Fruit fly (Drosophila melanogaster): ENCODE measurements around the gene HemK2.
A peak's percentile ranks its signal among the peaks of the same experiment; 100 is the strongest.

The HemK2 gene

DNA sequence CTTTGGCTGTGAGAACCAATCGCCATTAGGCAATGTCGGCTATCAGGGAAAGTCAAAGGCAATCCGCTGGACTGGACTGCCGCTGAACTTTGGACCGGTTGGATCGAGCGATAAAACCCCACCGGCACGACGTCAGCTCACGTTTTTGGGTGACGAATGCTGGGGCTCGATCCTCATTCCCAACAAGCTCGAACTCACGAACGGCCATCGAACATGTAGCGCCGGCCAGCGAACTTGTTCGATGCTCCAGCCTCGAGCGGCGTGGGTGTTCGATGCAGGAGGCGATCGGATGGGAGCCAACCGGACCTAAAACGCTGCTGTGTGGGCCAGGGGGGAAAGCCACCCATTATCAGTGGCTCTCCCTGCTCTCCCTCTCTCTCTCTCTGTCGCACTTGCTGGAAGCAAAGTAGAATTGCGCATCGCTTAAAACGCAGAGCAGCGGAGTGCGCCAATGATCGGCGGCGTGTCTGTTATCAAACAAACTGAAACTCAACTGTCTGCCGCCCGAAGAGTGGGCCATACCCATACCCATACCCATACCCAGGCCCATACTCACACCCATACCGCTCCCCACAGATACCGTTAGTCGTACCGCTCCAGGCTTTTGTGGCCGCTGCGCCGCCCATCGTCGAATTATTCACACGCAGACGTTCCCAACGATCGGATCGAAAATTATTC, 45.3 kb upstream of the HemK2 start, which contains the start of gene daw:
TSS of gene daw (plus strand) at position 628 of the 678 bp plus-strand sequence.
- TF ChIP-seq CG32121 (GFP tag; IDR thresholded peaks at IDR 0.05) (0 out of 2 replicates have a peak, but pooled peaks have one; percentile 26), CG17806 (tag; optimal IDR thresholded peaks at IDR 0.05) (peak; percentile 10), CG15710 (tag; optimal IDR thresholded peaks at IDR 0.05) (no peak), Snoo (tag; optimal IDR thresholded peaks at IDR 0.05) (peak; percentile 49), EcR (GFP tag; optimal IDR thresholded peaks at IDR 0.05) (peak; percentile 27), CG4496 (GFP tag; IDR thresholded peaks at IDR 0.05) (peak; percentile 85), Pif1B (GFP tag; optimal IDR thresholded peaks at IDR 0.05) (peak; percentile 79), Ets98B (GFP tag; IDR thresholded peaks at IDR 0.05) (peak; percentile 72), Pif1A (GFP tag; optimal IDR thresholded peaks at IDR 0.05) (peak; percentile 77), D1 (tag; optimal IDR thresholded peaks at IDR 0.05) (no peak), CG9948 (tag; optimal IDR thresholded peaks at IDR 0.05) (no peak), gl (tag; optimal IDR thresholded peaks at IDR 0.05) (peak; percentile 88), CG34367 (tag; optimal IDR thresholded peaks at IDR 0.05) (peak; percentile 41), CG8301 (tag; optimal IDR thresholded peaks at IDR 0.05) (peak; percentile 42), rn (GFP tag; IDR thresholded peaks at IDR 0.05) (no peak), CG10348 (GFP tag; IDR thresholded peaks at IDR 0.05) (no peak), CG8159 (tag; optimal IDR thresholded peaks at IDR 0.05) (peak; percentile 27), CG13204 (GFP tag; optimal IDR thresholded peaks at IDR 0.05) (peak; percentile 99), CG12605 (GFP tag; IDR thresholded peaks at IDR 0.05) (peak; percentile 61), fd96Ca (GFP tag; IDR thresholded peaks at IDR 0.05) (no peak), CG14655 (GFP tag; optimal IDR thresholded peaks at IDR 0.05) (peak; percentile 55)

DNA sequence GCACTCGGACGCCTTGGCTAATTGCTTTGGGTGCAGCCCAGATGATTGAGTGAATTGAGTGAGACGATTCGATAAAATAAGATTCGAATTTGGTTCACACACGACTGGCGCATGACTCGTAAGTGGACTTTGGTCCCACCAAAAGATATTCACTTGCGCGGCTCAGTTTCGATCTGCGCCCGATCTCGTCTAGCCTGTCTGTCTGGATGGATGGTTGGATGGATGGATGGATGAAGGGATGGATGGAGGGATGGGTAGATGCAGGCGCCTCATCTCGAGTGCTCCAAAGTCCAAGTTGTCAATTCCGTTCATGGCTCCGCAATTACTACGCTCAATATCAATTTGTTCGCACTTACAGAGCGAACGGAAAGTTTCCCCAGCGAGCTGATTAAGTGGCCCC, 43.0 kb upstream of the HemK2 start:
- TF ChIP-seq CG32121 (GFP tag; IDR thresholded peaks at IDR 0.05): no peak
- peak; percentile 27 for TF ChIP-seq EcR (GFP tag; optimal IDR thresholded peaks at IDR 0.05)
- TF ChIP-seq CG13204 (GFP tag; optimal IDR thresholded peaks at IDR 0.05): peak; percentile 79
- no peak for TF ChIP-seq CG9948 (tag; optimal IDR thresholded peaks at IDR 0.05)
- TF ChIP-seq CG14655 (GFP tag; optimal IDR thresholded peaks at IDR 0.05): peak; percentile 64
- peak; percentile 51; the same call in 1 of the 2 replicates for TF ChIP-seq Ets98B (GFP tag; IDR thresholded peaks at IDR 0.05)
- no peak for TF ChIP-seq CG10348 (GFP tag; IDR thresholded peaks at IDR 0.05)
- TF ChIP-seq CG12605 (GFP tag; IDR thresholded peaks at IDR 0.05): peak; percentile 68; the same call in 1 of the 2 replicates
- TF ChIP-seq Pif1A (GFP tag; optimal IDR thresholded peaks at IDR 0.05): peak; percentile 39
- no peak for TF ChIP-seq D1 (tag; optimal IDR thresholded peaks at IDR 0.05)
- peak; percentile 46 for TF ChIP-seq CG8301 (tag; optimal IDR thresholded peaks at IDR 0.05)
- TF ChIP-seq gl (tag; optimal IDR thresholded peaks at IDR 0.05): peak; percentile 87
- TF ChIP-seq Snoo (tag; optimal IDR thresholded peaks at IDR 0.05): peak; percentile 25
- TF ChIP-seq CG4496 (GFP tag; IDR thresholded peaks at IDR 0.05): peak; percentile 45; the same call in 1 of the 3 replicates
- peak; percentile 46 for TF ChIP-seq CG34367 (tag; optimal IDR thresholded peaks at IDR 0.05)
- peak; percentile 35 for TF ChIP-seq CG15710 (tag; optimal IDR thresholded peaks at IDR 0.05)
- TF ChIP-seq rn (GFP tag; IDR thresholded peaks at IDR 0.05): no peak
- TF ChIP-seq Pif1B (GFP tag; optimal IDR thresholded peaks at IDR 0.05): peak; percentile 24
- peak; percentile 36 for TF ChIP-seq CG8159 (tag; optimal IDR thresholded peaks at IDR 0.05)
- peak; percentile 46; the same call in 1 of the 3 replicates for TF ChIP-seq fd96Ca (GFP tag; IDR thresholded peaks at IDR 0.05)
- TF ChIP-seq CG17806 (tag; optimal IDR thresholded peaks at IDR 0.05): peak; percentile 28

DNA sequence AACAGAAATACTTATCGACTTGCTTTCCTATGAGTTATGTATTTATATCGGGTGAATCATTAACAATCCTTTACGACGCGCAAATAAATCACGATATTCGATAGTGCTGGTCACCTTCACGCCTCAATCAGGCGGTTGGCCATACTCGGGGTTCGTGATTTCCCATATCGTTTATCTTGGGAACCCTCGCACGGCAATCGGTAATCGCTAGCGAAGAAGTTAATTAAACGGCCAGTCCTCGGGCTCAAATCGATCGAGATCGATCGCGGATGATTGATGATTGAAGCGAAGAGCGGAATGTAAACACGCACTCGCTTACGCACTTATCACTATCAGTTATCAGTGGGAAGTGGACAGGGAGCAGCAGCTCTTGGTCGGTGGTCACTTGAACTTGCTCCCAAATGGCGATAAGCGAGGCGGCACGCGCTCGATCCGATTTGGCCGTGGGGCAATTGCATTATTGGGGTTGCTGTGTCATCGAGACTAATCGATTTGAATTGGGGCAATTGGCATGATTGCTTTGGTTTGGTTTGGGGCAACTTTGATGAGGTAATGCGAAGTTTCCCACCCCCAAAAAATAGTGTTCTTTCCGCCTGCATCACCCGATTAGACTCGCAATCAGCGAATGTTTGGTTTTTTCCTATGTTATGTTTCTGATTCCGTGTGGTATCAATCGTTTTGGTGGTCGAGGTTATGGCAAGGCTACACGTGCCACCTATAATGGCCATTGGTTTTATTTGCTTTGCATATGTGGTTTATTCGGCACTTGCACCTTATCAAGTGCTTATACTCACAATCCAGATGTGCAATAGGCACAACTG, 41.7 kb upstream of the HemK2 start:
- TF ChIP-seq fd96Ca (GFP tag; IDR thresholded peaks at IDR 0.05) (no peak), CG13204 (GFP tag; optimal IDR thresholded peaks at IDR 0.05) (no peak), CG10348 (GFP tag; IDR thresholded peaks at IDR 0.05) (no peak), Pif1B (GFP tag; optimal IDR thresholded peaks at IDR 0.05) (no peak)

DNA sequence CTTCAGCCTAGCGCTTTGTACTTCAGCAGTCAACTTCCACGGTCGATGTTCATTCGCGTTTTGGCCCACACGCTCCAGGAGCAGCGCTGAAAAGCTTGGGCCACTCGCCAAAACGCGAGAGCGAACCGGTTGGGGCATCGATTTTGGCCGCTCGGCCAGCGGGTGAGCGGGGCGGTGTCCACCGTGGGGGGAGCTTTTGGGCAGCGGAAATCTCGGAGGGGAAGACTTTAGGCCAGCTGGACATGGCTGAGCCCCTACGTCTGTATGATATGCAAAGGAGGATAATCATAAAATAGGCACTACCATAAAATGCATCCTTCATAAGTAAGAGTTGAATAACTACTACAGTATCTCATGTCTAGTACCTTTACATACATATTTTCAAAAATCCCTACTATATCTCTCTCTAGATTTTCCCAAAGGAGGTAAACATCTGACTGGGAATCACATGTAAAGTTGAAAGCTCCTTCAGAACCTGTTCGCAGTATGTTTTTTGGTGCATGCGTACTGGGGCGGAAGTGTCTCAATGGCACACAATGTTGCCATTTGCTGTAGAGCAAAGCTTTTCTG, 40.5 kb upstream of the HemK2 start, which contains the start of gene Syt1:
TSS of gene Syt1 (minus strand) at position 71 of the 570 bp plus-strand sequence.
- 0 out of 3 replicates have a peak, but pooled peaks have one; percentile 9 for TF ChIP-seq CG4496 (GFP tag; IDR thresholded peaks at IDR 0.05)
- TF ChIP-seq CG34367 (tag; optimal IDR thresholded peaks at IDR 0.05): no peak
- TF ChIP-seq Ets98B (GFP tag; IDR thresholded peaks at IDR 0.05): no peak
- peak; percentile 0 for TF ChIP-seq Pif1A (GFP tag; optimal IDR thresholded peaks at IDR 0.05)
- TF ChIP-seq CG9948 (tag; optimal IDR thresholded peaks at IDR 0.05): no peak
- no peak for TF ChIP-seq fd96Ca (GFP tag; IDR thresholded peaks at IDR 0.05)
- no peak for TF ChIP-seq Pif1B (GFP tag; optimal IDR thresholded peaks at IDR 0.05)
- no peak for TF ChIP-seq D1 (tag; optimal IDR thresholded peaks at IDR 0.05)
- no peak for TF ChIP-seq EcR (GFP tag; optimal IDR thresholded peaks at IDR 0.05)

DNA sequence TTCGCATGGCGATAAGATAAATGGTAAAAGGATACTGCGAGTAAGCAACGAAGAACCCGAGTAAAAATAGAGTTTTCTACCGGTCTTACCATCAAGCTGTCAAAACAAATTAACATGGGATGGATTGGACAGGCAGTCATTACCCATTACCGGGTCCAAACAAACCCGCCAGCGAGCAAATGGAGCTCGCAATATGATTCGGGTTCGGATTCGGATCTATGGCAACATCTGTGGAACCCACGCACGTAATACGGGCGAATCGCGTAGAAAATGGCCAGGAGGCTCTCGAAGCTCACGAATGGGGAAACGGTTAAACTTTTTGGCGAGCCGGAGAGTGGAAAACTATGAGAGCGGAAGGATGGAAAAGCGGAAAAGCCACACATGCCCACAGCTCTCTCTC, 37.7 kb upstream of the HemK2 start:
- TF ChIP-seq Ets98B (GFP tag; IDR thresholded peaks at IDR 0.05) (no peak), gl (tag; optimal IDR thresholded peaks at IDR 0.05) (no peak), CG9948 (tag; optimal IDR thresholded peaks at IDR 0.05) (no peak), EcR (GFP tag; optimal IDR thresholded peaks at IDR 0.05) (no peak), CG8301 (tag; optimal IDR thresholded peaks at IDR 0.05) (no peak), fd96Ca (GFP tag; IDR thresholded peaks at IDR 0.05) (no peak), CG34367 (tag; optimal IDR thresholded peaks at IDR 0.05) (no peak)
